Fruit fly (Drosophila melanogaster) whole organism, prepupa: Measurements from ENCODE around the gene CG4497.

Experiments used
- CG11902 ChIP-seq: fragments of 200-800 bp; sonication (Bioruptor generic); optimal IDR thresholded peaks from 3 replicates; lab custom pipeline; 2016; ENCODE audit warnings: missing biosample characterization, missing genetic modification characterization
- CG16779 ChIP-seq: fragments of 200-800 bp; sonication (Bioruptor generic); optimal IDR thresholded peaks from 3 replicates; lab custom pipeline; 2017; ENCODE audit warnings: missing biosample characterization, mild to moderate bottlenecking, missing genetic modification characterization
- CG6854 ChIP-seq: fragments of 200-800 bp; sonication (Bioruptor generic); optimal IDR thresholded peaks from 2 replicates; lab custom pipeline; 2017; ENCODE audit warnings: missing biosample characterization, mild to moderate bottlenecking, missing genetic modification characterization
- Sox15 ChIP-seq: fragments of 200-800 bp; sonication (Bioruptor generic); optimal IDR thresholded peaks from 3 replicates; lab custom pipeline; 2016; ENCODE audit warnings: missing biosample characterization, missing genetic modification characterization
- eg ChIP-seq: fragments of 200-800 bp; sonication (Bioruptor generic); IDR thresholded peaks from 3 replicates; pipeline ENCODE4 v1.3.6; 2022; ENCODE audit warnings: missing biosample characterization, missing genetic modification characterization
- fd85E ChIP-seq: fragments of 200-800 bp; sonication (Bioruptor generic); optimal IDR thresholded peaks from 3 replicates; lab custom pipeline; 2016; ENCODE audit warnings: missing biosample characterization, missing genetic modification characterization
- salr ChIP-seq, 2 experiments: fragments of 200-800 bp; sonication (Bioruptor generic); optimal IDR thresholded peaks; 3 replicates each; lab custom pipeline; 2016 to 2018; ENCODE audit warnings: missing biosample characterization in 2 of 2, missing genetic modification characterization in 2 of 2, mild to moderate bottlenecking in 1 of 2

- TF ChIP-seq Sox15 (GFP tag; lab: Kevin White, UChicago) (no peak), salr (GFP tag; optimal IDR thresholded peaks at IDR 0.05; lab: Kevin White, UChicago) (no peak), fd85E (GFP tag; lab: Kevin White, UChicago) (no peak), CG16779 (tag; lab: Kevin White, UChicago) (no peak), CG6854 (no peak), CG11902 (GFP tag; lab: Kevin White, UChicago) (peak; percentile 15), eg (GFP tag; lab: Robert Waterston, UW) (no peak)
These were observed 18.6 kb downstream of the CG4497 start for dm6 chr2L:7175786-7176185.
